Fruit fly (Drosophila melanogaster): ENCODE measurements around the gene CG13728.
A peak's percentile ranks its signal among the peaks of the same experiment; 100 is the strongest.

Gene CG13728

DNA sequence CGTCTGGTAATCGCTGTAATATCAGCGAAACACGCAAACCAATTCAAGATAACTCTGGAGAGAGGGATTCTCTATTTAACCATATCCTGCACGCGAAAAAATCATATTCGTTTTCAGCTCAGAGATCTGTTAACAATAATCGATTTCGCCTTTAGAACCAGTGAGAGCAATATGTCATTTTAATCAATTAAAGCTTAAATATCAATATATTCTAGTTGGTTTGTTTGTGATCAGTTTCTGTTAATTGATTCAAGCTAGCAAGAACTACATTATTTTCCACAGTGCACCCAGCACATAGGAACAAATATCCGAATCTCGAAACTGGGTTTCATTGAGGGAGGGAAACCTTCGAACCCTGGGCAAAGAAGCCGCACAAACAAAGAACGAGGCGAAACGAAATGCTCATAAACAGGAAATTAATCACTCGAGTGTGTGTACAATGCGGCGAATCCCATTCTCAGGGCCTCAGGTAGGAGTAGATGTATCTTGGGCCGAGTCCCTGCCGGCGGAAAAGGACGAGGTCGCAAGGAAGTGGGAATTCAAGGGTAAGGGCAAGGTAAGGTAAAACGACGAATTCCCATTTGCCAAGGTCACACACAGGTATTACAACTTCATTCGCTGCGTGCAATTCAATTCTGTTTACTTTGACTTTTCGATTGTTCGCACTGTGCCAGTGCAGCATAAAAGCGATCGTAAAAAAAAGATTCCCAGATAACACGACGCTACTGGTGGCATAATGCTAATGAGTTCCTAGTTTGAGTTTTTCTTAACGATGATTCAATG, 33.6 kb upstream of the CG13728 start:
- peak in 1 of 2 experiments; percentile 40 for TF ChIP-seq foxo (GFP tag; optimal IDR thresholded peaks at IDR 0.05)
- peak; percentile 23 for TF ChIP-seq OdsH (GFP tag; optimal IDR thresholded peaks at IDR 0.05)
- TF ChIP-seq sage (GFP tag; optimal IDR thresholded peaks at IDR 0.05): no peak
- peak; percentile 49 for TF ChIP-seq sv (GFP tag; optimal IDR thresholded peaks at IDR 0.05)
- TF ChIP-seq h (GFP tag; optimal IDR thresholded peaks at IDR 0.05): peak; percentile 24
- TF ChIP-seq tai (GFP tag; optimal IDR thresholded peaks at IDR 0.05): no peak
- TF ChIP-seq Dif (GFP tag; optimal IDR thresholded peaks at IDR 0.05; ENCODE audit: partially characterized antibody): no peak
- TF ChIP-seq usp (GFP tag; optimal IDR thresholded peaks at IDR 0.05): no peak
- no peak for TF ChIP-seq woc (GFP tag; optimal IDR thresholded peaks at IDR 0.05)
- TF ChIP-seq dsf (GFP tag; optimal IDR thresholded peaks at IDR 0.05; ENCODE audit: borderline replicate concordance): no peak
- no peak for TF ChIP-seq CG9705 (GFP tag; optimal IDR thresholded peaks at IDR 0.05)
- TF ChIP-seq dmrt93B (GFP tag; optimal IDR thresholded peaks at IDR 0.05): no peak
- TF ChIP-seq Vsx2 (GFP tag; optimal IDR thresholded peaks at IDR 0.05; ENCODE audit: partially characterized antibody): no peak
- peak; percentile 39 for TF ChIP-seq br (GFP tag; optimal IDR thresholded peaks at IDR 0.05)
- TF ChIP-seq Mio (GFP tag; optimal IDR thresholded peaks at IDR 0.05): no peak
- TF ChIP-seq rgr (GFP tag; optimal IDR thresholded peaks at IDR 0.05): peak; percentile 31
- TF ChIP-seq Sp1 (GFP tag; optimal IDR thresholded peaks at IDR 0.05): no peak
- peak; percentile 18 for TF ChIP-seq ey (GFP tag; optimal IDR thresholded peaks at IDR 0.05)
- TF ChIP-seq Dfd (GFP tag; optimal IDR thresholded peaks at IDR 0.05): no peak
- no peak for TF ChIP-seq CrebA (GFP tag; optimal IDR thresholded peaks at IDR 0.05; ENCODE audit: borderline replicate concordance)
- no peak for TF ChIP-seq Hr78 (GFP tag; optimal IDR thresholded peaks at IDR 0.05)
- peak; percentile 57 for TF ChIP-seq fru (GFP tag; optimal IDR thresholded peaks at IDR 0.05)
- no peak for TF ChIP-seq Hnf4 (GFP tag; optimal IDR thresholded peaks at IDR 0.05)
- no peak for TF ChIP-seq pan (optimal IDR thresholded peaks at IDR 0.05)
- peak; percentile 40 for TF ChIP-seq psq (GFP tag; optimal IDR thresholded peaks at IDR 0.05)
- no peak for TF ChIP-seq jim (GFP tag; optimal IDR thresholded peaks at IDR 0.05)

dm6 chr3L:17412146-17412545, 29.6 kb upstream of the CG13728 start:
- TF ChIP-seq HLH106 (tag; optimal IDR thresholded peaks at IDR 0.05) (no peak), woc (GFP tag; optimal IDR thresholded peaks at IDR 0.05) (no peak), dsf (GFP tag; optimal IDR thresholded peaks at IDR 0.05; ENCODE audit: borderline replicate concordance) (no peak), sage (GFP tag; optimal IDR thresholded peaks at IDR 0.05) (no peak), dmrt93B (GFP tag; optimal IDR thresholded peaks at IDR 0.05) (no peak), rgr (GFP tag; optimal IDR thresholded peaks at IDR 0.05) (no peak), usp (GFP tag; optimal IDR thresholded peaks at IDR 0.05) (no peak), Myc (optimal IDR thresholded peaks at IDR 0.05) (no peak), Jra (GFP tag; optimal IDR thresholded peaks at IDR 0.05) (no peak), h (GFP tag; optimal IDR thresholded peaks at IDR 0.05) (no peak), psq (GFP tag; optimal IDR thresholded peaks at IDR 0.05) (no peak), CG9705 (GFP tag; optimal IDR thresholded peaks at IDR 0.05) (no peak), GATAd (GFP tag; optimal IDR thresholded peaks at IDR 0.05) (no peak), jim (GFP tag; optimal IDR thresholded peaks at IDR 0.05) (no peak), pan (optimal IDR thresholded peaks at IDR 0.05) (no peak)

dm6 chr3L:17411273-17411672, 28.7 kb upstream of the CG13728 start:
- no peak for TF ChIP-seq HLH106 (tag; optimal IDR thresholded peaks at IDR 0.05)
- no peak for TF ChIP-seq Abd-B (GFP tag; optimal IDR thresholded peaks at IDR 0.05)
- no peak for TF ChIP-seq woc (GFP tag; optimal IDR thresholded peaks at IDR 0.05)
- no peak for TF ChIP-seq OdsH (GFP tag; optimal IDR thresholded peaks at IDR 0.05)
- TF ChIP-seq GATAd (GFP tag; optimal IDR thresholded peaks at IDR 0.05): no peak
- TF ChIP-seq CG9705 (GFP tag; optimal IDR thresholded peaks at IDR 0.05): no peak
- no peak for TF ChIP-seq Hr83 (GFP tag; optimal IDR thresholded peaks at IDR 0.05; ENCODE audit: poor library complexity, severe bottlenecking)
- no peak for TF ChIP-seq N (GFP tag; optimal IDR thresholded peaks at IDR 0.05)
- no peak for TF ChIP-seq Dif (GFP tag; optimal IDR thresholded peaks at IDR 0.05; ENCODE audit: partially characterized antibody)
- TF ChIP-seq ey (GFP tag; optimal IDR thresholded peaks at IDR 0.05): no peak
- no peak for TF ChIP-seq CrebA (GFP tag; optimal IDR thresholded peaks at IDR 0.05; ENCODE audit: borderline replicate concordance)
- TF ChIP-seq Hr78 (GFP tag; optimal IDR thresholded peaks at IDR 0.05): no peak

All from whole organism, wandering third instar larva.